Fruit fly (Drosophila melanogaster): ENCODE data around the gene Cpr72Eb.
A peak's percentile ranks its signal among the peaks of the same experiment; 100 is the strongest.

The Cpr72Eb gene

DNA sequence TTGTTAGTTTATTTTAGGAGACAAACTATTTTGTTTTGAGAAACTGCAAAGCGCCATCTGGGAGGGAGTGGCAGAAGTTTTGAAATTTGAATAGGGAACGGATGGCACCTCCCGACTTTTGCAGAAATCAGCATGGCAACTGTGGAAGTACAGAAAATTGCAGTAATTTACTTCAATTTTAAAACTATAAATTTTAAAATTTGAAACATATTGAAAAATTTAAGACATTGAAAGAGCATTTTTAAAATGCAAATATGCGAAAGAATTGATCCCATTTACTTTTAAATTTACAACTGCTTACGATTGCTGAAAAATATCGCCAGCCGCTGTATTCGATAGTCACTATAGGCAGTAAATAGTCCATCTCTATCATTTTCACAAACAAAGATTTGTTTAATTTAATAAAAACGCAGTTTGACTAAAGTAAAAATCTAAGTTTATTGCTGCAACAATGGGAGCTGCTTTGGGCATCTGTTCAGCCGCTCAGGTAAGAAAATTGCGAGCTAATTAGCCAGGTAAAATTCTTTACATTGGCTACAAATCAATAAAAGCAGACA is 47.8 kb downstream of the Cpr72Eb start, which contains the start of gene Serinc (continued):
- TF ChIP-seq ato (GFP tag; IDR thresholded peaks at IDR 0.05; ENCODE audit: partially characterized antibody) (peak; percentile 97), ab (GFP tag; optimal IDR thresholded peaks at IDR 0.05) (no peak), NfI (GFP tag; optimal IDR thresholded peaks at IDR 0.05) (peak; percentile 54), CG33557 (GFP tag; optimal IDR thresholded peaks at IDR 0.05) (peak; percentile 42), CG3847 (GFP tag; IDR thresholded peaks at IDR 0.05) (peak; percentile 75), hkb (optimal IDR thresholded peaks at IDR 0.05) (no peak), hkb (GFP tag; IDR thresholded peaks at IDR 0.05) (no peak; the same call in 1 of the 2 replicates), Ravus (GFP tag; IDR thresholded peaks at IDR 0.05) (no peak), HLH3B (GFP tag; IDR thresholded peaks at IDR 0.05) (0 out of 2 replicates have a peak, but pooled peaks have one; percentile 14), CG15601 (tag; optimal IDR thresholded peaks at IDR 0.05) (peak; percentile 74), Fer3 (tag; optimal IDR thresholded peaks at IDR 0.05) (peak; percentile 46), pzg (GFP tag; optimal IDR thresholded peaks at IDR 0.05) (peak; percentile 71), D19B (GFP tag; optimal IDR thresholded peaks at IDR 0.05) (no peak), tll (GFP tag; optimal IDR thresholded peaks at IDR 0.05) (no peak), Aef1 (GFP tag; IDR thresholded peaks at IDR 0.05) (peak; percentile 34; the same call in 2 of the 3 replicates), her (GFP tag; optimal IDR thresholded peaks at IDR 0.05) (no peak), CG14014 (GFP tag; IDR thresholded peaks at IDR 0.05) (peak; percentile 42; the same call in 1 of the 2 replicates), CG2712 (tag; optimal IDR thresholded peaks at IDR 0.05) (peak; percentile 64), dimm (GFP tag; IDR thresholded peaks at IDR 0.05) (no peak), CG7745 (tag; optimal IDR thresholded peaks at IDR 0.05) (no peak), CG11560 (tag; IDR thresholded peaks at IDR 0.05) (peak; percentile 67; the same call in 2 of the 3 replicates), Nf-YA (GFP tag; IDR thresholded peaks at IDR 0.05) (no peak), Dll (GFP tag; IDR thresholded peaks at IDR 0.05; ENCODE audit: partially characterized antibody) (peak; percentile 99), bab2 (GFP tag; optimal IDR thresholded peaks at IDR 0.05) (peak; percentile 44), Bgb (GFP tag; IDR thresholded peaks at IDR 0.05; ENCODE audit: partially characterized antibody) (peak; percentile 98), croc (GFP tag; conservative IDR thresholded peaks at IDR 0.05) (peak; percentile 30; the same call in 1 of the 3 replicates), CG12769 (tag; optimal IDR thresholded peaks at IDR 0.05) (no peak), slbo (GFP tag; IDR thresholded peaks at IDR 0.05) (peak; percentile 70), bigmax (GFP tag; optimal IDR thresholded peaks at IDR 0.05) (no peak), zfh1 (GFP tag; IDR thresholded peaks at IDR 0.05) (0 out of 3 replicates have a peak, but pooled peaks have one; percentile 52), Hey (tag; optimal IDR thresholded peaks at IDR 0.05) (no peak), Bteb2 (GFP tag; optimal IDR thresholded peaks at IDR 0.05) (peak; percentile 40), kni (GFP tag; optimal IDR thresholded peaks at IDR 0.05) (peak; percentile 24), crc (GFP tag; optimal IDR thresholded peaks at IDR 0.05) (peak; percentile 6), ttk (GFP tag; IDR thresholded peaks at IDR 0.05) (no peak), wor (GFP tag; IDR thresholded peaks at IDR 0.05) (no peak; the same call in 1 of the 2 replicates), CG9727 (GFP tag; optimal IDR thresholded peaks at IDR 0.05) (peak; percentile 68), cato (GFP tag; optimal IDR thresholded peaks at IDR 0.05; ENCODE audit: borderline replicate concordance) (no peak), abd-A (tag; optimal IDR thresholded peaks at IDR 0.05) (no peak), CG17361 (GFP tag; IDR thresholded peaks at IDR 0.05) (peak; percentile 65; the same call in 2 of the 3 replicates), CG6813 (GFP tag; optimal IDR thresholded peaks at IDR 0.05) (no peak), CG1233 (GFP tag; optimal IDR thresholded peaks at IDR 0.05) (peak; percentile 28), ind (GFP tag; optimal IDR thresholded peaks at IDR 0.05) (peak; percentile 59), CG8290 (GFP tag; optimal IDR thresholded peaks at IDR 0.05) (peak; percentile 66), CG8290 (tag; optimal IDR thresholded peaks at IDR 0.05) (no peak), CG10274 (GFP tag; optimal IDR thresholded peaks at IDR 0.05) (no peak), CG13624 (GFP tag; optimal IDR thresholded peaks at IDR 0.05) (peak; percentile 68), CG2120 (GFP tag; optimal IDR thresholded peaks at IDR 0.05) (peak; percentile 66), stc (GFP tag; IDR thresholded peaks at IDR 0.05) (no peak), gce (GFP tag; IDR thresholded peaks at IDR 0.05) (no peak)
